Worm (Caenorhabditis elegans) whole organism, early embryonic: Measurements from ENCODE around the gene srh-85.
"Not testable (repeated sequence)": the region's sequence is repeated elsewhere in the genome, so short reads cannot be mapped to it uniquely, and the experiment has no call there.

Experiments used
- F13C5.2 ChIP-seq: sonication (generic microtip); optimal IDR thresholded peaks from 2 replicates; lab custom pipeline; 2017; ENCODE audit warnings: mild to moderate bottlenecking, missing genetic modification characterization, inconsistent platforms, missing compliant biosample characterization
- aly-1 ChIP-seq: sonication (generic microtip); optimal IDR thresholded peaks from 2 replicates; lab custom pipeline; 2016; ENCODE audit warnings: missing genetic modification characterization, missing compliant biosample characterization
- ama-1 ChIP-seq: fragments of 150-350 bp; optimal IDR thresholded peaks from 2 replicates; lab custom pipeline; 2014
- ets-7 ChIP-seq: sonication (generic microtip); optimal IDR thresholded peaks from 2 replicates; lab custom pipeline; 2016; ENCODE audit warnings: missing genotype, missing genetic modification characterization, missing compliant biosample characterization
- flt-1 ChIP-seq: fragments of 200-800 bp; sonication (Bioruptor generic); IDR thresholded peaks from 2 replicates; pipeline ENCODE4 v1.3.6; 2022; ENCODE audit warnings: missing genetic modification characterization, missing compliant biosample characterization
- hmbx-1 ChIP-seq: sonication (generic microtip); optimal IDR thresholded peaks from 2 replicates; lab custom pipeline; 2016; ENCODE audit warnings: mild to moderate bottlenecking, missing genetic modification characterization, missing compliant biosample characterization
- hnd-1 ChIP-seq: sonication (generic microtip); optimal IDR thresholded peaks from 2 replicates; lab custom pipeline; 2016; ENCODE audit warnings: missing genetic modification characterization, missing compliant biosample characterization
- scrt-1 ChIP-seq: fragments of 200-800 bp; sonication (Bioruptor generic); IDR thresholded peaks from 2 replicates; pipeline ENCODE4 v1.3.6; 2022; ENCODE audit warnings: missing genetic modification characterization, missing compliant biosample characterization
- sea-1 ChIP-seq: fragments of 200-800 bp; sonication (Bioruptor generic); conservative IDR thresholded peaks from 2 replicates; pipeline ENCODE4 v1.3.6; 2022; ENCODE audit warnings: missing genetic modification characterization, missing compliant biosample characterization
- tbx-11 ChIP-seq: fragments of 200-800 bp; sonication (Bioruptor generic); IDR thresholded peaks from 2 replicates; pipeline ENCODE4 v1.3.6; 2022; ENCODE audit warnings: missing genetic modification characterization, missing compliant biosample characterization
- tra-4 ChIP-seq: sonication (generic microtip); optimal IDR thresholded peaks from 2 replicates; lab custom pipeline; 2017; ENCODE audit warnings: missing genetic modification characterization, missing compliant biosample characterization

- TF ChIP-seq hnd-1 (tag; lab: Kevin White, UChicago); sea-1; aly-1; ama-1; flt-1 (GFP tag; lab: Robert Waterston, UW); ets-7 (tag; lab: Kevin White, UChicago); scrt-1 (GFP tag; lab: Robert Waterston, UW); tra-4 (tag; lab: Kevin White, UChicago); hmbx-1 (tag; lab: Kevin White, UChicago); F13C5.2 (tag; lab: Kevin White, UChicago); tbx-11 (GFP tag; lab: Robert Waterston, UW): not testable (repeated sequence)
Observed at ce11 chrV:2975285-2975684, 12.0 kb downstream of the srh-85 start, which contains the start of gene srw-123.
